Fruit fly (Drosophila melanogaster) whole organism, adult: ENCODE measurements around the gene CG7179.

Experiments used
- CG11617 ChIP-seq: fragments of 200-800 bp; sonication (Bioruptor generic); optimal IDR thresholded peaks from 2 replicates; lab custom pipeline; 2017; ENCODE audit warnings: mild to moderate bottlenecking, missing biosample characterization, missing genetic modification reagents, missing genetic modification characterization
- CG1620 ChIP-seq: fragments of 200-800 bp; sonication (Bioruptor generic); optimal IDR thresholded peaks from 2 replicates; lab custom pipeline; 2016; ENCODE audit warnings: missing biosample characterization, missing genetic modification characterization
- CG5204 ChIP-seq: fragments of 200-800 bp; sonication (Bioruptor generic); optimal IDR thresholded peaks from 2 replicates; lab custom pipeline; 2016; ENCODE audit warnings: missing biosample characterization, missing genetic modification characterization
- CG7101 ChIP-seq: fragments of 200-800 bp; sonication (Bioruptor generic); optimal IDR thresholded peaks from 2 replicates; lab custom pipeline; 2018; ENCODE audit warnings: missing biosample characterization, mild to moderate bottlenecking, missing genetic modification characterization, moderate library complexity
- Crg-1 ChIP-seq: fragments of 200-800 bp; sonication (Bioruptor generic); optimal IDR thresholded peaks from 2 replicates; lab custom pipeline; 2016; ENCODE audit warnings: missing biosample characterization, missing genetic modification characterization
- Mnt ChIP-seq: fragments of 200-800 bp; sonication (Bioruptor generic); optimal IDR thresholded peaks from 2 replicates; lab custom pipeline; 2016; ENCODE audit warnings: missing biosample characterization, mild to moderate bottlenecking, missing genetic modification characterization
- bab1 ChIP-seq: fragments of 200-800 bp; sonication (Bioruptor generic); optimal IDR thresholded peaks from 3 replicates; lab custom pipeline; 2019; ENCODE audit warnings: missing biosample characterization, mild to moderate bottlenecking, missing genetic modification characterization, moderate library complexity
- kay ChIP-seq: fragments of 200-800 bp; sonication (Bioruptor generic); peaks from one replicate; lab custom pipeline; 2016; ENCODE audit warnings: missing biosample characterization, missing genetic modification characterization, borderline replicate concordance
- ovo ChIP-seq: fragments of 200-800 bp; sonication (Bioruptor generic); optimal IDR thresholded peaks from 2 replicates; lab custom pipeline; 2016; ENCODE audit warnings: missing biosample characterization, missing genetic modification characterization
- pad ChIP-seq: fragments of 200-800 bp; sonication (Bioruptor generic); optimal IDR thresholded peaks from 3 replicates; lab custom pipeline; 2017; ENCODE audit warnings: missing biosample characterization, missing genetic modification characterization, mild to moderate bottlenecking, moderate library complexity, missing genetic modification reagents

DNA sequence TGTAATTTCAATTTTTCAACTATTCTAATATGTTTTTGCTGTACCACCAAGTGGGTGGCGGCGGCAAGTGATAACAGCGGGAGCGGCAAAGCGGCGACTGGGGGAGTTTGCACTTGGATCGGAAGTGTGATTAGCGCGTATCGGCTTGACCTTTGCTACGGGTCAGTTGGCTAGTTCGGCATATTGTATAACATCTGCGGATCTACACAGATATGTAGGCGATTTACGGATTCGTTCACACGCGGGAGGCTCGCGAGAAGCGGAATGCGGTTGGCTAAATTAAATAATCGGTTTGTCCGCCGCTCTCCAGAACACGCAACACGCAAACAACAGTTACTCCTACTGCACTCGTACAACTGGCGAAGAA is 12.2 kb upstream of the CG7179 start:
- TF ChIP-seq CG11617 (GFP tag; lab: Kevin White, UChicago): no peak
- TF ChIP-seq ovo: no peak
- no peak for TF ChIP-seq bab1
- no peak for TF ChIP-seq Mnt
- TF ChIP-seq CG7101 (tag; lab: Kevin White, UChicago): no peak
- TF ChIP-seq CG1620 (GFP tag; lab: Kevin White, UChicago): no peak
- TF ChIP-seq kay (GFP tag; lab: Kevin White, UChicago): no peak
- TF ChIP-seq Crg-1 (GFP tag; lab: Kevin White, UChicago): no peak
- TF ChIP-seq pad (GFP tag; lab: Kevin White, UChicago): no peak
- TF ChIP-seq CG5204 (GFP tag; lab: Kevin White, UChicago): no peak
